Worm (Caenorhabditis elegans): ENCODE data around the gene F11D11.6.
A peak's percentile ranks its signal among the peaks of the same experiment; 100 is the strongest.

F11D11.6 gene

DNA sequence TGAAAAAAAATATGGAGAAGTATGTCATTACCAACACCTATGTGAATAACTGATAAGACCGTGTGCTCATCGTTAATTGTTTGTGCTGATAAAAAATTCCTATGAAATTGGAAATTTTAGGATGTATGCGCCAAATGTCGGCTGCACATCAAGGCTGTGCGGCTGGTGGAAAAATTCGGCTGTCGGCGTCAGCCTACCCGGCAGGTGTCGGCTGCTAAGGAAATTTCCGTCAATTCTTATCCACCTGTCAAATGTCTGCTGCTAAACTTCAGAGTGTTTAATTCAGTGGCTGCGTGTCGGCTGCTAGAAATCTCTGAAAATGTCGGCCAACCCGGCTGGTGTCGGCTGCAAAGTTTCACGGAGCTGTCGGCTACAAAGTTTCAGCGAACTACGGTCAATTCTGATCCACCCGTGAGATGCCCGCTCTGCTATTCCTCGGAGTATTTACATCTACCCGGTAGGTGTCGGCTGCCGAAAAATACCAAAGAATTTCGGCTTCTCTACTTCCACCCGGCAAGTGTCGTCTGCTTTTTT is 32.9 kb downstream of the F11D11.6 start, which contains the start of gene Y17D7C.2:
TSS of gene Y17D7C.2 (minus strand) at position 32 of the 534 bp plus-strand sequence.
- TF ChIP-seq unc-39 (tag; optimal IDR thresholded peaks at IDR 0.05), result peak; percentile 48
- TF ChIP-seq hlh-1 (tag; optimal IDR thresholded peaks at IDR 0.05), result peak; percentile 4
- TF ChIP-seq unc-62 (GFP tag; optimal IDR thresholded peaks at IDR 0.05), result no peak
- TF ChIP-seq ham-2 (GFP tag; optimal IDR thresholded peaks at IDR 0.05), result no peak
- peak; percentile 28 for TF ChIP-seq M03D4.4 (tag; optimal IDR thresholded peaks at IDR 0.05)
- no peak for TF ChIP-seq flh-1 (GFP tag; optimal IDR thresholded peaks at IDR 0.05)
- TF ChIP-seq blmp-1 (tag; optimal IDR thresholded peaks at IDR 0.05), result no peak
- TF ChIP-seq pha-4 (tag; optimal IDR thresholded peaks at IDR 0.05), result no peak
- no peak for TF ChIP-seq bed-3 (GFP tag; optimal IDR thresholded peaks at IDR 0.05)
- peak; percentile 78 for TF ChIP-seq tbx-8 (GFP tag; optimal IDR thresholded peaks at IDR 0.05)
- TF ChIP-seq ceh-39 (tag; optimal IDR thresholded peaks at IDR 0.05), result no peak
- TF ChIP-seq ces-1 (GFP tag; optimal IDR thresholded peaks at IDR 0.05), result no peak
- peak; percentile 63 for TF ChIP-seq cnd-1 (tag; optimal IDR thresholded peaks at IDR 0.05)
- TF ChIP-seq mls-2 (tag; optimal IDR thresholded peaks at IDR 0.05), result peak; percentile 40

DNA sequence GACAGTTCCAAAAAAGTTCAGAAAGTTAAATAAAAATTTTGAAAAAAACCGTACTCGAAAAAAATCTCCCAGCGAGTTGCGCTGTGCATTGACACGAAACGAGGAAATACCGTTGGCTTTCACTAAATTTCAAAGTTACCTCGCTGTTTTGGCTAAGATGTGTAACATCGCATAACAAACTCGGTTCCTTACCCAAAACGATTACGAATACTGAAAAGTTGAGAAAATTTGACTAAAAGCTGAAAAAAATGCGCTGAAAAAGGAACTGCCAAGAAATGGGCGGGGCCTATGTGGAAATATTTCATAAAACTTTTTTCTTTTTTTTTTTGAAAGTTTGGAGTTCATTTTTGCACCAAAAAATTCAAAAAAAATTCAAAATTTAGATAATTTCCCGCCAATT is 33.5 kb downstream of the F11D11.6 start:
- TF ChIP-seq mab-5 (tag; optimal IDR thresholded peaks at IDR 0.05) (no peak), lin-32 (GFP tag; optimal IDR thresholded peaks at IDR 0.05) (no peak), bed-3 (GFP tag; optimal IDR thresholded peaks at IDR 0.05) (no peak), elt-1 (tag; optimal IDR thresholded peaks at IDR 0.05; ENCODE audit: borderline replicate concordance, insufficient read depth) (no peak), flh-1 (GFP tag; optimal IDR thresholded peaks at IDR 0.05) (no peak), lin-13 (tag; optimal IDR thresholded peaks at IDR 0.05) (no peak), nhr-2 (tag; optimal IDR thresholded peaks at IDR 0.05) (no peak), ceh-39 (tag; optimal IDR thresholded peaks at IDR 0.05) (no peak), nhr-76 (tag; optimal IDR thresholded peaks at IDR 0.05) (no peak), ces-1 (GFP tag; optimal IDR thresholded peaks at IDR 0.05) (no peak)

DNA sequence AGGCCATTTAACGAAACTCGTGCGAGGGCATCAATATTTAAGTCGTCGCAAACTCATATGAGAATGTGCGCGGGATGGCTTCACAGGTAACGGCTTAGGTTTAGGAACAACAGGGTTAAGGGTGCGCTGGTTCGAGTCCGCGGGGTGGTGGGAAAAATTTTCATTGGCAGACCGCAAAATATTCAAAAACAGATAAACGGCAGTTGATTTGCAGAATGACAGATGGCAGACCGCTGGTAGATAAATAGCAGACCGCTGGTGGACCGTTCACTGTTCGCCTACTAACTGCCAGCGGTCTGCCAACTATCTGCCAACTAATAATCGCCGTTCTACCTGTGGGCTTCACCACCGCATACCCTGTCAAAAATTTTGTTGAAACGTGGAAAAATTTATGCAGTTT is 40.8 kb downstream of the F11D11.6 start:
- no peak for TF ChIP-seq M03D4.4 (tag; optimal IDR thresholded peaks at IDR 0.05)
- TF ChIP-seq mep-1 (tag; optimal IDR thresholded peaks at IDR 0.05), result no peak
- TF ChIP-seq sem-2 (GFP tag; optimal IDR thresholded peaks at IDR 0.05), result no peak
- TF ChIP-seq unc-39 (tag; optimal IDR thresholded peaks at IDR 0.05), result peak; percentile 46
- peak; percentile 36 for TF ChIP-seq cnd-1 (tag; optimal IDR thresholded peaks at IDR 0.05)
- TF ChIP-seq elt-3 (tag; optimal IDR thresholded peaks at IDR 0.05), result no peak
- peak; percentile 34 for TF ChIP-seq ceh-83 (GFP tag; optimal IDR thresholded peaks at IDR 0.05)

DNA sequence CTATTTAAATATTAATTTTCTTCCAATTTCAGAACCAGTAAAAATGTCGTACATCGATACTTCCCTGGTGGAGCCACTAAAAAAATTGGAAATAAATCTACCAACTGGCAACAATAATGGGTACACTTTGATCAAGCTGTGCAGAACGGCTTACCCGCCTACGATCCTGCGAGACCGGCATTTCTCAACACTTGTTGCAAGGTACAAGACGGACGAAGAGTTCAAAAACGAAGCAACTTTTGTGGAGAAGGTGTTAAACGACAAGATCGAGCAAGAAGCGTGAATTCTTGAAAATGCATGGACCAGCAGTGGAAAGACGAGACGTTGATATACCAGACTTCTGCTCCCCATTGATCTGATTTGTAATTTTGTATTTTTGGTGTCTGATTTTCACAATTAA is 41.6 kb downstream of the F11D11.6 start:
- TF ChIP-seq sem-2 (GFP tag; optimal IDR thresholded peaks at IDR 0.05), result no peak
- no peak for TF ChIP-seq M03D4.4 (tag; optimal IDR thresholded peaks at IDR 0.05)
- TF ChIP-seq unc-62 (GFP tag; optimal IDR thresholded peaks at IDR 0.05), result no peak
- TF ChIP-seq mls-2 (tag; optimal IDR thresholded peaks at IDR 0.05), result no peak
- TF ChIP-seq ceh-39 (tag; optimal IDR thresholded peaks at IDR 0.05), result no peak
- TF ChIP-seq nhr-28 (tag; optimal IDR thresholded peaks at IDR 0.05), result no peak
- TF ChIP-seq pha-4 (tag; optimal IDR thresholded peaks at IDR 0.05), result no peak
- no peak for TF ChIP-seq mep-1 (tag; optimal IDR thresholded peaks at IDR 0.05)
- TF ChIP-seq lin-13 (tag; optimal IDR thresholded peaks at IDR 0.05), result no peak
- no peak for TF ChIP-seq unc-120 (tag; optimal IDR thresholded peaks at IDR 0.05; ENCODE audit: poor library complexity, severe bottlenecking)
- TF ChIP-seq ces-1 (GFP tag; optimal IDR thresholded peaks at IDR 0.05), result no peak
- TF ChIP-seq nhr-76 (tag; optimal IDR thresholded peaks at IDR 0.05), result no peak
- TF ChIP-seq ham-2 (GFP tag; optimal IDR thresholded peaks at IDR 0.05), result no peak
- TF ChIP-seq snpc-4 (tag; optimal IDR thresholded peaks at IDR 0.05), result no peak
- no peak for TF ChIP-seq ztf-11 (tag; optimal IDR thresholded peaks at IDR 0.05)
- no peak for TF ChIP-seq blmp-1 (tag; optimal IDR thresholded peaks at IDR 0.05)
- TF ChIP-seq elt-3 (tag; optimal IDR thresholded peaks at IDR 0.05), result no peak
- TF ChIP-seq tbx-8 (GFP tag; optimal IDR thresholded peaks at IDR 0.05), result no peak
- TF ChIP-seq lin-32 (GFP tag; optimal IDR thresholded peaks at IDR 0.05), result no peak
- no peak for TF ChIP-seq cnd-1 (tag; optimal IDR thresholded peaks at IDR 0.05)

DNA sequence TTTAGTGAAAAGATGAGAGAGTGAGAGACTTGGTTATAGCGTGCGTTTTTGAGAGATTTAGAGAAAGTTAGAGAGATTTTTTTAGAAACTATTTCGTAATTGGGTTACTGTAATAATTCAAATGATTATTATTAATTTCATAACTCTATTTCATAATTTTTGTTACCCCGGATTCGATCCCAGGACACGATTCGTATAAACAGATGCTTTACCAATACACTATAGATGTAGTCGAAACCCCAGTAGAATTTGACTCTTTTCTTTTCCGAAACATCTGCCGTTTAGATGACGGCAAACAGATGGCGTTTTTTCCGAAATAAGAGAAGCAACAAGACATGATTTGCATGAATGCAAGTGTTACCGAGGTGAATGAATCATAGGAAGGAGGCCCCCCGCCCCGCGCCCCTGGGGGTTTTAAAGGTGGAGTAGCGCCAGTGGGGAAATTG is 42.9 kb downstream of the F11D11.6 start:
- TF ChIP-seq unc-39 (tag; optimal IDR thresholded peaks at IDR 0.05) (peak; percentile 84), ces-1 (GFP tag; optimal IDR thresholded peaks at IDR 0.05) (peak; percentile 50), lsy-2 (tag; optimal IDR thresholded peaks at IDR 0.05) (peak; percentile 86), mep-1 (tag; optimal IDR thresholded peaks at IDR 0.05) (no peak), cnd-1 (tag; optimal IDR thresholded peaks at IDR 0.05) (peak; percentile 69), lin-32 (GFP tag; optimal IDR thresholded peaks at IDR 0.05) (peak; percentile 88), elt-3 (tag; optimal IDR thresholded peaks at IDR 0.05) (no peak)
